Worm (Caenorhabditis elegans): ENCODE measurements around the gene srsx-3.

Gene srsx-3

ce11 chrV:7937152-7937551, at the start of gene srsx-3:
TSS of gene srsx-3 (minus strand) at chrV:7937252.
- no peak for TF ChIP-seq nhr-237 (tag; optimal IDR thresholded peaks at IDR 0.05)
- TF ChIP-seq elt-3 (tag; optimal IDR thresholded peaks at IDR 0.05), result no peak
- TF ChIP-seq elt-1 (tag; optimal IDR thresholded peaks at IDR 0.05), result no peak
- TF ChIP-seq nhr-12 (tag; optimal IDR thresholded peaks at IDR 0.05), result no peak
- TF ChIP-seq skn-1 (tag; optimal IDR thresholded peaks at IDR 0.05), result no peak
- no peak for TF ChIP-seq nhr-129 (tag; optimal IDR thresholded peaks at IDR 0.05)
- TF ChIP-seq Y55F3AM.14 (GFP tag; optimal IDR thresholded peaks at IDR 0.05), result no peak
- no peak for TF ChIP-seq ceh-16 (tag; optimal IDR thresholded peaks at IDR 0.05)
- TF ChIP-seq sma-3 (GFP tag; optimal IDR thresholded peaks at IDR 0.05), result no peak
- TF ChIP-seq lsy-2 (tag; optimal IDR thresholded peaks at IDR 0.05), result no peak
- no peak for TF ChIP-seq R02D3.7 (tag; optimal IDR thresholded peaks at IDR 0.05)
- TF ChIP-seq ztf-1 (GFP tag; conservative IDR thresholded peaks at IDR 0.05), result no peak
- no peak for TF ChIP-seq nhr-25 (tag; optimal IDR thresholded peaks at IDR 0.05)

ce11 chrV:7985860-7986259, 48.8 kb upstream of the srsx-3 start, which contains the start of gene Y97E10AL.1:
TSS of gene Y97E10AL.1 (plus strand) at chrV:7986160.
- TF ChIP-seq egl-27 (tag; optimal IDR thresholded peaks at IDR 0.05), result no peak
- TF ChIP-seq ceh-82 (tag; optimal IDR thresholded peaks at IDR 0.05), result no peak
- TF ChIP-seq lin-11 (tag; optimal IDR thresholded peaks at IDR 0.05), result no peak
- no peak for TF ChIP-seq skn-1 (tag; optimal IDR thresholded peaks at IDR 0.05)
- TF ChIP-seq mdl-1 (tag; optimal IDR thresholded peaks at IDR 0.05), result no peak
- TF ChIP-seq nhr-12 (tag; optimal IDR thresholded peaks at IDR 0.05), result no peak
- TF ChIP-seq nhr-10 (tag; optimal IDR thresholded peaks at IDR 0.05), result no peak

DNA sequence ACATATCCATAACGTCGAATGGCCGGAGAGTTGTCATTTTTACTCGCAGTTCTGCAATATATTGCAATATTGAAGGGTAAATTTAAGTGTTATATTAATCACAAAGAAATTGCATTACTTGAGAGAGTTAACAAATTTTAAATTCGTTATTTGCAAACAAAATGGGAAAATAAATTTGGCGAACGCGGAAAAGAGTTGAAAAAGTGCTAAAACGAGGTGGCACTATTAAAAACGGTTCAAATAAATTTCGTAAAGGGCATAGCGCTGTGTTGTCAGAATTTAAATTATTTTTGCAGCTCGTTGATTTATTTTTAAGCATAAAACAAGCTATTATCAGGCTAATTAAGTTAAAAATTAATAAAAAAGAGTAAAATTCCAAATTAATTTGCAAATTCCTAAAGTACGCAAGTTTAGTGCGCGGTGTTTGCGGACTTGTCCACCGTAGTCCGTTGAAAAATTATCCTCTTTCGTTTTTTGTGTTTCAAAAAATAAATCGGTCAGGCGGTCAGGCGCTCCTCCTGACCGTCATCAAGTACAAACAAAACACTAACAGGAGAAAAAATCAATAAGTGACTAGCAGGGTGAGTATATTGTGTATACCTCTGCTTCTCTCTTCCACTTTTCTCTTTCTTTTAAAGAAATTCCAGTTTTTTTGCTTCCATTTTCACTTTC, 46.5 kb upstream of the srsx-3 start, which contains the start of the genes natb-1 and abhd-12:
TSS of gene natb-1 (minus strand) at position 51 of the 672 bp plus-strand sequence.
TSS of gene abhd-12 (plus strand) at position 499 of the 672 bp plus-strand sequence.
- peak; percentile 72 for TF ChIP-seq unc-55 (GFP tag; optimal IDR thresholded peaks at IDR 0.05)
- TF ChIP-seq unc-62 (GFP tag; optimal IDR thresholded peaks at IDR 0.05), result no peak
- no peak for TF ChIP-seq nhr-23 (tag; optimal IDR thresholded peaks at IDR 0.05)
- no peak for TF ChIP-seq ama-1 (optimal IDR thresholded peaks at IDR 0.05)
- no peak for TF ChIP-seq nhr-11 (tag; optimal IDR thresholded peaks at IDR 0.05)
- TF ChIP-seq ceh-82 (tag; optimal IDR thresholded peaks at IDR 0.05), result no peak
- no peak for TF ChIP-seq skn-1 (tag; optimal IDR thresholded peaks at IDR 0.05)
- no peak for TF ChIP-seq nhr-21 (tag; optimal IDR thresholded peaks at IDR 0.05)
- TF ChIP-seq mbf-1 (tag; optimal IDR thresholded peaks at IDR 0.05), result no peak
- TF ChIP-seq R02D3.7 (tag; optimal IDR thresholded peaks at IDR 0.05), result no peak
- peak; percentile 12 for TF ChIP-seq crh-2 (tag; optimal IDR thresholded peaks at IDR 0.05)
- TF ChIP-seq dmd-4 (tag; optimal IDR thresholded peaks at IDR 0.05), result no peak
- no peak for TF ChIP-seq lin-39 (tag; optimal IDR thresholded peaks at IDR 0.05)
- TF ChIP-seq nhr-77 (tag; optimal IDR thresholded peaks at IDR 0.05), result no peak
- TF ChIP-seq ztf-11 (tag; optimal IDR thresholded peaks at IDR 0.05), result no peak
- peak; percentile 75 for TF ChIP-seq C34F6.9 (tag; optimal IDR thresholded peaks at IDR 0.05)
- TF ChIP-seq fos-1 (tag; optimal IDR thresholded peaks at IDR 0.05), result peak; percentile 20
- TF ChIP-seq nhr-10 (tag; optimal IDR thresholded peaks at IDR 0.05), result no peak
- no peak for TF ChIP-seq ztf-4 (tag; optimal IDR thresholded peaks at IDR 0.05)
- TF ChIP-seq gmeb-1 (tag; optimal IDR thresholded peaks at IDR 0.05), result peak; percentile 54
- peak; percentile 3 for TF ChIP-seq blmp-1 (tag; optimal IDR thresholded peaks at IDR 0.05; ENCODE audit: insufficient read depth)
- TF ChIP-seq elt-3 (tag; optimal IDR thresholded peaks at IDR 0.05), result no peak
- no peak for TF ChIP-seq ZK546.5 (tag; optimal IDR thresholded peaks at IDR 0.05)
- peak; percentile 45 for TF ChIP-seq nhr-129 (tag; optimal IDR thresholded peaks at IDR 0.05)
- TF ChIP-seq nhr-25 (tag; optimal IDR thresholded peaks at IDR 0.05), result peak; percentile 30
- TF ChIP-seq lin-13 (GFP tag; optimal IDR thresholded peaks at IDR 0.05), result no peak
- TF ChIP-seq egl-27 (tag; optimal IDR thresholded peaks at IDR 0.05), result no peak
- TF ChIP-seq nhr-12 (tag; optimal IDR thresholded peaks at IDR 0.05), result no peak
- no peak for TF ChIP-seq aly-2 (tag; optimal IDR thresholded peaks at IDR 0.05)
- TF ChIP-seq lsy-2 (tag; optimal IDR thresholded peaks at IDR 0.05), result peak; percentile 84 to 96

Data from whole organism, L2 larva.